Fruit fly (Drosophila melanogaster): ENCODE measurements around the gene Dpy-30L1.

dm6 chr2L:10728751-10729150 lies 3.7 kb upstream of the Dpy-30L1 start, which contains the start of gene CG6443:
- no peak for TF ChIP-seq EcR (GFP tag; optimal IDR thresholded peaks at IDR 0.05)
- TF ChIP-seq CG9948 (tag; optimal IDR thresholded peaks at IDR 0.05) = no peak
- no peak for TF ChIP-seq CG17806 (tag; optimal IDR thresholded peaks at IDR 0.05)
- TF ChIP-seq CG34367 (tag; optimal IDR thresholded peaks at IDR 0.05) = no peak
- TF ChIP-seq rn (GFP tag; IDR thresholded peaks at IDR 0.05) = no peak
- no peak for TF ChIP-seq CG12605 (GFP tag; IDR thresholded peaks at IDR 0.05)
- no peak for TF ChIP-seq D1 (tag; optimal IDR thresholded peaks at IDR 0.05)
- TF ChIP-seq CG14655 (GFP tag; optimal IDR thresholded peaks at IDR 0.05) = no peak
- no peak for TF ChIP-seq Snoo (tag; optimal IDR thresholded peaks at IDR 0.05)
- TF ChIP-seq CG8159 (tag; optimal IDR thresholded peaks at IDR 0.05) = no peak
- TF ChIP-seq Ets98B (GFP tag; IDR thresholded peaks at IDR 0.05) = no peak
- no peak for TF ChIP-seq CG13204 (GFP tag; optimal IDR thresholded peaks at IDR 0.05)
- no peak for TF ChIP-seq gl (tag; optimal IDR thresholded peaks at IDR 0.05)
- no peak for TF ChIP-seq fd96Ca (GFP tag; IDR thresholded peaks at IDR 0.05)
